Fruit fly (Drosophila melanogaster) whole organism, pupa: ENCODE data around the gene Trxr1.
A peak's percentile ranks its signal among the peaks of the same experiment; 100 is the strongest.

Experiments
- CG10348 ChIP-seq: fragments of 200-800 bp; sonication (Bioruptor generic); IDR thresholded peaks from 2 replicates; pipeline ENCODE4 v1.3.6; 2022; ENCODE audit warnings: missing biosample characterization, missing genetic modification characterization
- CG12605 ChIP-seq: fragments of 200-800 bp; sonication (Bioruptor generic); IDR thresholded peaks from 2 replicates; pipeline ENCODE4 v1.3.6; 2022; ENCODE audit warnings: missing biosample characterization, missing genetic modification characterization
- CG13204 ChIP-seq: fragments of 200-800 bp; sonication (Bioruptor generic); optimal IDR thresholded peaks from 2 replicates; lab custom pipeline; 2018; ENCODE audit warnings: missing biosample characterization, mild to moderate bottlenecking, missing genetic modification characterization, moderate library complexity
- CG14655 ChIP-seq: fragments of 200-800 bp; sonication (Bioruptor generic); optimal IDR thresholded peaks from 3 replicates; lab custom pipeline; 2017; ENCODE audit warnings: mild to moderate bottlenecking, missing biosample characterization, missing genetic modification reagents, missing genetic modification characterization
- CG15710 ChIP-seq: fragments of 200-800 bp; sonication (Bioruptor generic); optimal IDR thresholded peaks from 2 replicates; lab custom pipeline; 2018; ENCODE audit warnings: missing biosample characterization, mild to moderate bottlenecking, missing genetic modification characterization, moderate library complexity
- CG17806 ChIP-seq: fragments of 200-800 bp; sonication (Bioruptor generic); optimal IDR thresholded peaks from 2 replicates; lab custom pipeline; 2018; ENCODE audit warnings: missing biosample characterization, mild to moderate bottlenecking, missing genetic modification characterization, moderate library complexity
- CG32121 ChIP-seq: fragments of 200-800 bp; sonication (Bioruptor generic); IDR thresholded peaks from 2 replicates; pipeline ENCODE4 v1.3.6; 2022; ENCODE audit warnings: missing biosample characterization, missing genetic modification characterization
- CG34367 ChIP-seq: fragments of 200-800 bp; sonication (Bioruptor generic); optimal IDR thresholded peaks from 2 replicates; lab custom pipeline; 2018; ENCODE audit warnings: missing biosample characterization, mild to moderate bottlenecking, missing genetic modification characterization
- CG4496 ChIP-seq: fragments of 200-800 bp; sonication (Bioruptor generic); IDR thresholded peaks from 3 replicates; pipeline ENCODE4 v1.3.6; 2022; ENCODE audit warnings: missing biosample characterization, missing genetic modification characterization
- CG8159 ChIP-seq: fragments of 200-800 bp; sonication (Bioruptor generic); optimal IDR thresholded peaks from 3 replicates; lab custom pipeline; 2018; ENCODE audit warnings: missing biosample characterization, mild to moderate bottlenecking, missing genetic modification characterization, moderate library complexity
- CG8301 ChIP-seq: fragments of 200-800 bp; sonication (Bioruptor generic); optimal IDR thresholded peaks from 2 replicates; lab custom pipeline; 2018; ENCODE audit warnings: missing biosample characterization, mild to moderate bottlenecking, missing genetic modification characterization
- CG9948 ChIP-seq: fragments of 200-800 bp; sonication (Bioruptor generic); optimal IDR thresholded peaks from 2 replicates; lab custom pipeline; 2018; ENCODE audit warnings: missing biosample characterization, mild to moderate bottlenecking, missing genetic modification characterization, moderate library complexity
- D1 ChIP-seq: fragments of 200-800 bp; sonication (Bioruptor generic); optimal IDR thresholded peaks from 2 replicates; lab custom pipeline; 2018; ENCODE audit warnings: missing biosample characterization, mild to moderate bottlenecking, missing genetic modification characterization, moderate library complexity
- EcR ChIP-seq: fragments of 200-800 bp; sonication (Bioruptor generic); optimal IDR thresholded peaks from 3 replicates; lab custom pipeline; 2019; ENCODE audit warnings: missing biosample characterization, missing genetic modification characterization, mild to moderate bottlenecking, moderate library complexity, missing genetic modification reagents
- Ets98B ChIP-seq: fragments of 200-800 bp; sonication (Bioruptor generic); IDR thresholded peaks from 2 replicates; pipeline ENCODE4 v1.3.6; 2022; ENCODE audit warnings: missing biosample characterization, missing genetic modification characterization
- Pif1A ChIP-seq: fragments of 200-800 bp; sonication (Bioruptor generic); optimal IDR thresholded peaks from 3 replicates; lab custom pipeline; 2016; ENCODE audit warnings: missing biosample characterization, missing genetic modification characterization
- Pif1B ChIP-seq: fragments of 200-800 bp; sonication (Bioruptor generic); optimal IDR thresholded peaks from 3 replicates; lab custom pipeline; 2016; ENCODE audit warnings: missing biosample characterization, missing genetic modification characterization
- Snoo ChIP-seq: fragments of 200-800 bp; sonication (Bioruptor generic); optimal IDR thresholded peaks from 3 replicates; lab custom pipeline; 2017; ENCODE audit warnings: missing biosample characterization, mild to moderate bottlenecking, missing genetic modification characterization, inconsistent platforms
- fd96Ca ChIP-seq: fragments of 200-800 bp; sonication (Bioruptor generic); IDR thresholded peaks from 3 replicates; pipeline ENCODE4 v1.3.6; 2022; ENCODE audit warnings: missing biosample characterization, missing genetic modification characterization
- gl ChIP-seq: fragments of 200-800 bp; sonication (Bioruptor generic); optimal IDR thresholded peaks from 2 replicates; lab custom pipeline; 2018; ENCODE audit warnings: missing biosample characterization, mild to moderate bottlenecking, missing genetic modification characterization
- rn ChIP-seq: fragments of 200-800 bp; sonication (Bioruptor generic); IDR thresholded peaks from 2 replicates; pipeline ENCODE4 v1.3.6; 2022; ENCODE audit warnings: missing biosample characterization, missing genetic modification characterization

The Trxr1 gene

DNA sequence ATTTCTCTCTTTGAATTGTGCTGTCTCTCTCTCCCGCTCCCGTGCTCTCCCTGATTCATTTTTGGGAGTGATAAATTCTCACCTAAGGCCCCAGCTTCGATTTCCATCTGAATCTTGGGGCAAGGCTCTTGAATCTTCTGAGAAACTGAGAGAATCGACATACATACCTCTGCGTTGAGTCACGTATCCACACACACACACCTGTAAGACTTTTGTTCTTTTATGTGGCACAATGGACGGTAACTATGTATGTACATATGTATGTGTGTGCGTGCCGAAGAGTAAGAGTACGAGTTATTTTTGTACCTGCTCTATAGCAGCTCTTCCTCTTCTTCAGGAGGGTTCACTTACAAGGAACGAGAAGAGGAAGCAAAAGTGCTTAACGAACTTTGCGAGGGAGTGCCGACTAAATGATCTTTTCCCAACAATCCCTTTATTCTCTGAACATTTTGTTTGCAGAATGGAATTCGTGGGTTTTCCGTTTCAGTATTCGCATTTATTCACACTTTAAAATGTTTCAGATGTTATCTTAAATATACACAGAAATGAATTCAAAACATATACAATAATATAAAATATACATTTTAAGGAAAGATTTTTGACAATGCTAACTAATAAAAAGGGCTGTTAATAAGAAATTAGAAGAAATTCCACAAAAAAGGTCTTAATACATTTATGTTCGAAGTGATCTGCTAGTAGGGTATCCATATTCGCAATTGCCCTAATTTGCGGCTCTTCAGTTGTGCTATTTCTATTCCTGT is 27.1 kb upstream of the Trxr1 start:
- TF ChIP-seq Pif1A (GFP tag; lab: Kevin White, UChicago) = no peak
- TF ChIP-seq CG15710 (tag; lab: Kevin White, UChicago) = peak; percentile 79
- peak; percentile 90 for TF ChIP-seq CG9948
- TF ChIP-seq CG8159 = peak; percentile 86
- no peak for TF ChIP-seq rn (GFP tag; lab: Robert Waterston, UW)
- TF ChIP-seq Snoo = no peak
- no peak for TF ChIP-seq CG12605 (GFP tag; lab: Robert Waterston, UW)
- TF ChIP-seq Ets98B = no peak
- no peak for TF ChIP-seq CG13204 (GFP tag; lab: Kevin White, UChicago)
- no peak for TF ChIP-seq fd96Ca
- TF ChIP-seq gl (tag; lab: Kevin White, UChicago) = peak; percentile 2
- no peak for TF ChIP-seq CG4496 (GFP tag; lab: Robert Waterston, UW)
- TF ChIP-seq CG32121 (GFP tag; lab: Robert Waterston, UW) = no peak
- no peak for TF ChIP-seq CG10348 (GFP tag; lab: Robert Waterston, UW)
- peak; percentile 58 for TF ChIP-seq EcR (GFP tag; lab: Kevin White, UChicago)
- peak; percentile 84 for TF ChIP-seq D1
- peak; percentile 75 for TF ChIP-seq CG17806 (tag; lab: Kevin White, UChicago)
- TF ChIP-seq CG8301 (tag; lab: Kevin White, UChicago) = peak; percentile 59
- TF ChIP-seq CG34367 (tag; lab: Kevin White, UChicago) = peak; percentile 72
- peak; percentile 86 for TF ChIP-seq CG14655
- peak; percentile 55 for TF ChIP-seq Pif1B (GFP tag; lab: Kevin White, UChicago)

DNA sequence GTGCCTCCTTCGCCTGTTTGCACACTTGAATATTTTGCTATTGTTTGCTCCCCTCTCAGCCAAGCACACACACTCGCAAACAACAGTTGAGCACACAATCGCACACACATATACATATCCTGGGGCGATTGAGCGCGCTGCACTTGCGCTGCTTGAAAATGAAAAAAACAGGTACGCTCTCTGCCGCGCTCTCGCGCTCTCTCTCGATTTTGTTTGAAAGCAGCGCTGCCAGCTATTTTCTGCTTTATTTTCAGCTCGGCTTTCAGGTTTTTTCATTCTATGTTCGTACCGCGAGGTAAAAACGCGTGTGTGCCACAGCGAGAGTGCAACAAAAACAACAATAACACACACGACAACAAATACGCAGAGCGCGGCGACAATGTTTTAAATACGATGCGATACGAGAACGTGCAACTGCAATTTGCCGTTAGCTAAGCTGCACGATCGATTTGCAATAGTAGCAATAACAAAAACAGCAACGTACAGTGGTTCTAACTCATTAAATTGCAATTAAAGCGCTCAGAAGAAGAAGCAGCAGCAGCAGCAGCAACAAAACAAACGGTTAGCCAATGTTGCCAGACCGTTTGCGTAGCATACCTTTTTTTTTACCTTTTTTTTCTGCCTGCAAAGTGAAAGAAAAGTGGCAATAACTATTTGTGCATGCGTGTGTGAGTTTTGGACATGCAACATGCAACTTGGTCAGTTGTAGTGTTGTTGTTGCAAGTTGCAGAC is 26.3 kb upstream of the Trxr1 start:
- TF ChIP-seq CG14655 (peak; percentile 1), Snoo (no peak), CG12605 (GFP tag; lab: Robert Waterston, UW) (no peak), CG4496 (GFP tag; lab: Robert Waterston, UW) (0 out of 3 replicates have a peak, but pooled peaks have one; percentile 46), fd96Ca (peak; percentile 6; the same call in 1 of the 3 replicates), CG10348 (GFP tag; lab: Robert Waterston, UW) (no peak), Ets98B (no peak; the same call in 1 of the 2 replicates)
- TF ChIP-seq, all 21 proteins: peak for 3

DNA sequence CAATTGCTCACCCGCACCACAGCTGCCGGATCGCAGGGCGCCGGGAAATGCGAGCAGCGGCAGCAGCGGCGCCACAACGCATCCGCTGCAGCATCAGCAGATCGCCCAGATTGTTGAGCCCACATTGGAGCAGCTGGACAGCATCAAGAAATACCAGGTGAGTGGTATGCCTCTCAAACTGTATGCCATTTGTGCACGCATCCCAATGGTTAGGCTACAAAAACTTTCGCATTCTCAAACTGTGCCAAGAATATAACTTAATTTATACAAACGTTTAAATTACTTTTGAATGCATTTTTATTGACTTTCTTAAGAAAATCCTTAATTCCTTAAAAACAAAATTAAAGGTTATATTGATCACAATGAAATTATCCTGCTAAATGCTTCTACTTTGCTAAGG is 14.4 kb upstream of the Trxr1 start:
- TF ChIP-seq Pif1B (GFP tag; lab: Kevin White, UChicago) = no peak
- no peak for TF ChIP-seq CG12605 (GFP tag; lab: Robert Waterston, UW)
- TF ChIP-seq CG14655 = no peak
- no peak for TF ChIP-seq Pif1A (GFP tag; lab: Kevin White, UChicago)
- TF ChIP-seq CG17806 (tag; lab: Kevin White, UChicago) = no peak
- no peak for TF ChIP-seq CG4496 (GFP tag; lab: Robert Waterston, UW)
- no peak for TF ChIP-seq CG13204 (GFP tag; lab: Kevin White, UChicago)
- no peak for TF ChIP-seq D1
- TF ChIP-seq rn (GFP tag; lab: Robert Waterston, UW) = no peak
- TF ChIP-seq gl (tag; lab: Kevin White, UChicago) = no peak
- TF ChIP-seq CG15710 (tag; lab: Kevin White, UChicago) = no peak
- TF ChIP-seq Ets98B = no peak
- TF ChIP-seq CG10348 (GFP tag; lab: Robert Waterston, UW) = no peak
- no peak for TF ChIP-seq CG8159
- no peak for TF ChIP-seq CG8301 (tag; lab: Kevin White, UChicago)
- no peak for TF ChIP-seq CG9948
- no peak for TF ChIP-seq EcR (GFP tag; lab: Kevin White, UChicago)
- TF ChIP-seq Snoo = no peak
- no peak for TF ChIP-seq fd96Ca
- TF ChIP-seq CG32121 (GFP tag; lab: Robert Waterston, UW) = no peak

DNA sequence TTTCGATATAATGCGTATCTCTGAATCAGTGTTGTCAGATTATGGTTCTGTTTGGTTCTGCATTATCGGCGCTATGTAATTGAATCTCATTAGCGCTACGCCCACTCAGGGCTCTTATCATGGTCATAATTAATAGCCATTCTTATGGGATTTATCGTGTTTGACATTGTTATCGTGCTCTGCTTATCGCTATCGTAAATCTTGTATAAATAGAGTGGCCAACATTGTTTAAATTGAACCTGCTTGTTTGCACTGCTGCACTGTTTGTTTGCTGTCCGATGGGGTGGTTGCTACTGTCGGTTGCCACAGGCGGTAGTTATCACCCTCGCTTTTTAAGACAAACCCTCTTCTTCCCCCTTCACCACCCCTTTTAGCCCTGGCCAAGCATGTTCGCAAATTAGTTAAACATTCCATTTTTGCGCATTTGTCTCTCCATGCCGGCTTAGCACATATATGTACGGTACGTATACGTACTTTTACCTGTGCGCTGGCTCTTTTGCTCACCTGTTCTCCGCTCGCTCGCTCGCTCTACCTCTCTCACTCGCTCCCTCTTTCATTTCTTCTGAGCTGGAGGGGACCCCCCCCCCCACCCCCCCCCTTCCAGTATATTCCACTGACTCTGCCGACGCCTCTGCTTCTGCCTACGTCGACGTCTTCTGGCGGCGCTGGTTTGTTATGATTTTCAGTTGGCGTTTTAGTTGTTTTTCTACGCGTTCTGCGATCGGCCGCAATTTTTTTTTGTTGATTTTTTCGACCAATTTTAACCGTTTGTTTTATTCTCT is 12.2 kb upstream of the Trxr1 start:
- TF ChIP-seq EcR (GFP tag; lab: Kevin White, UChicago) (peak; percentile 11), CG12605 (GFP tag; lab: Robert Waterston, UW) (no peak), CG34367 (tag; lab: Kevin White, UChicago) (peak; percentile 35), CG8301 (tag; lab: Kevin White, UChicago) (no peak), rn (GFP tag; lab: Robert Waterston, UW) (no peak), CG15710 (tag; lab: Kevin White, UChicago) (peak; percentile 8), CG32121 (GFP tag; lab: Robert Waterston, UW) (no peak), gl (tag; lab: Kevin White, UChicago) (peak; percentile 65), fd96Ca (no peak), CG8159 (peak; percentile 16), D1 (no peak), Pif1A (GFP tag; lab: Kevin White, UChicago) (peak; percentile 67), CG9948 (no peak), CG10348 (GFP tag; lab: Robert Waterston, UW) (no peak), Snoo (no peak), CG4496 (GFP tag; lab: Robert Waterston, UW) (no peak), CG14655 (peak; percentile 35), CG17806 (tag; lab: Kevin White, UChicago) (peak; percentile 18), Pif1B (GFP tag; lab: Kevin White, UChicago) (peak; percentile 60), CG13204 (GFP tag; lab: Kevin White, UChicago) (peak; percentile 2), Ets98B (0 out of 2 replicates have a peak, but pooled peaks have one; percentile 39)
- TF ChIP-seq, all 21 proteins: peak for 11
